Fruit fly (Drosophila melanogaster) S2 (cell line): Measurements from ENCODE around the gene CG14811.

Experiments used
- CG8478 ChIP-seq: fragments of >200 bp; optimal IDR thresholded peaks from 2 replicates; lab custom pipeline; 2018
- CTCF ChIP-seq, 2 experiments: fragments of >200 bp; optimal IDR thresholded peaks; 2 replicates each; lab custom pipeline; 2018

CG14811 gene

DNA sequence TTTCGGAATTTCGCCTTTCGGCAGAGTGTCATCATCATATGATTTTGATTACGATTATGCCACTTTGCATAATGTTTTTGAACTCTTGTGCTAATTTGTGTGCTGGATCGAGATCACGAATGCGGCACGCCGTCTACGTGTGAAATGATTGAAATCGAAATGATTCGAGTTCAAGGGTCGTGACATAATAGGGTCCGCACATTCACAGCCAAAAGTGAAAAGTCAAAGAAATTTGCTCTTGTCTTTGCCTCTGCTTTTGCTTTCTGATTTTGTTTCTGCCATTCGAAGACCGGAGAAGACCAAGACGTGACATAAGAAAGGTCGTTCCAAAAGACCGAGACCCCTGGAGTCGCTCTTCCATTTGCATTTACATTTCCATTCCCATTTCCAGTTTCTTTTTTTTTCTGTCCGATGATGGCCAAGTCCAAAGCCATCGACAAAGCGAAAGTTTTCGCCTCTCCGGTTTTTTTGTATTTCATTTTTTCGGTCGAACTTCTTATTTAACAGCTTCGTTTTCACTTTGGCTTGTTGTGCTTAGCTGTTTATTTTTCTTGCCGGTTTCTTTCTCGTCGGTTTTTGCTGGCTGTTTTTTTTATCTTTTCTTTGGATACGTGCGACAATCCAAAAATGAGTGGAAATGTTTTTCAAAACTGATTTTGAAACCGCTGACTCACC, 12.7 kb upstream of the CG14811 start:
- TF ChIP-seq CG8478 (no peak), CTCF (optimal IDR thresholded peaks at IDR 0.05; lab: Kevin White, UChicago) (no peak)

DNA sequence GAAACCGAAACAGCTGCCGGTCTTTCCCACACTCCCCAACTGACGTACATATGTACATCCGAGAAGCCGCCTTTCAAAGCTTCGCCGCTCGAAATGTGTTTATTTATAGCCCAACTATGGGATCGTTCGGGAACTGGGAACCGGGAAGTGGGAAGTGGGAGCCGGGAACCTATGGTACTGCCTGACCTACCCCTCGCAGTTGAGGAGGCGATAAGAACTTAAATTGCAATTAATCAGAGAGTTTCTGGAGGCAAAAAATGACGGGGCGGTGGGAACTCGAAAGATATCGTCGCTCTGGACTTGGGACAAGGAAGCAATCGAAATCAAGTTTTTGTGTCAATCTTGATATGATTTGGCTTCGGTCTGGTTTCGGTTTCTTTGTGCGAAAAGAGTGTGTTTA, 10.5 kb upstream of the CG14811 start:
- no peak for TF ChIP-seq CG8478
- TF ChIP-seq CTCF (optimal IDR thresholded peaks at IDR 0.05; lab: Kevin White, UChicago): no peak

DNA sequence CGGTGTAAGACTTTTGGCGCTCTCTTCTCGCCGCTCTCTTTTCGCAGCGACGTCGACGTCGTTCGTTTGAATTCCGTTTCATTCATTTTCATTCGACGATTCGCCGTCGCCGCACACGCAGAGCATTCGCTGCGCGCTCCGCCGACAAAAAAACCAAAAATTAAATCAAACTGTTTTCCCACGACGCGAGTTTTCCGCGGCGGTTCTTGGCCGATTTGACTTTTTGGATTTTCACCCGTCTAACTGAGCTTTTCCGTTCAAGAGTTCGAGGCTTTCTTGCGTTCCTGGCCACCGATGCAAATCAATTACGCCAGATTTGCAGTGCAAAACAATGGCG, 9.0 kb upstream of the CG14811 start:
- TF ChIP-seq CG8478 (no peak), CTCF (optimal IDR thresholded peaks at IDR 0.05; lab: Kevin White, UChicago) (no peak)

DNA sequence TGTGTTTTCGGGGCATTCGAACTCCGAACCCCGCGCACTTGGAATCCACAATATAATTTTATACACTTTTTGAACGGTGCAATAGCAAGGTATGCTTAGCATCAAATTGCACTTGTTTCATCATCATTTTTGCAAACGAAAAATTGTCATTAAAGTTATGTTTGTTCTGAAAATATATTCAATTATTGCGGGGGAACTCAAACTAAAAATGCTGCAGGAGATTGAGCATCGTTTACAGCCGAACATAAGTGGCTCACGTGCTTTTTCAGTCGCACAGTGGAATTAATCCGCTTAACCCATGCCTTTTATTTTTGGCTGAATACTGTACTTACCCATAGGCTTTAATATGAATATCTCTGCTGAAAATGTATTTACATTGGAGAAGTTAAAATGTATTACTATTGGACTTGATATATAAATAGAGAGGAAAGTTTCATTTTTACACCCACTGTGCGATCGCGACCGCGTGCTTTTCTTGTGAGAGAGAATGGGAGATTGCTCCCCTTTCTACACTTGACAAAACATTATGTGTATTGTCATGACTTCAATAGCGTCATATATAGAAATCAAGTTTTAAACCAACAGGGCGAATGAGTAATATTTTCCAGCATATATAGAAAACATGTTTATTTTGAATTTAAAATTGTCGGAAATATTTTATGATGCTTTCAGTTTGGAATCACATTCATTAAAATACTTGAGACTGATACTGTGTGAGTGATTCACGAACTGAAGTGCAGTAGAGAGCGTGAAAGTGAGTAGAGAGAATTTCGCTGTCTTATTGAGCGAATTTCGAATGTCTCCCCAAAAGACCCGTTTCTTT, 8.4 kb upstream of the CG14811 start:
- no peak for TF ChIP-seq CG8478
- no peak for TF ChIP-seq CTCF (optimal IDR thresholded peaks at IDR 0.05; lab: Kevin White, UChicago)

DNA sequence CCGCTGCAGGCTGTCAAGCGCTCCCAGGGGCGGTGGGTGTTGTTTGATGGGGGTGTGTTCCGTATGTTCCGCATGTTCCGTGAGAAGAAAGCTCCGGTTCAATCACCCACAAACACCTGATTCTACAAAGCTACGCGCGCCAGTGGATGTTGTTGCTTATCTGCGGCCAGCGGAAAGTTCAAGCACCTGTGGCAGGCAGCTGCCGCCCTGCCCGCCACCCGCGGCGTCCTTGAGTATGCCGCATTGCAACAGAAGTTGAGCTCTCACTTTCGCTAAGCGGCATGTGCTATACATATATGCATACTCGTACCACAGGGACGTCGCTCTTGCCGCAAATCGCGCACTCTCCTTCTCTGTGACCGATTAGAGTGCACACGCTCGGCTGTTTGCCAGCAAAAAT, 5.9 kb upstream of the CG14811 start:
- TF ChIP-seq CTCF (optimal IDR thresholded peaks at IDR 0.05; lab: Kevin White, UChicago): no peak
- no peak for TF ChIP-seq CG8478

DNA sequence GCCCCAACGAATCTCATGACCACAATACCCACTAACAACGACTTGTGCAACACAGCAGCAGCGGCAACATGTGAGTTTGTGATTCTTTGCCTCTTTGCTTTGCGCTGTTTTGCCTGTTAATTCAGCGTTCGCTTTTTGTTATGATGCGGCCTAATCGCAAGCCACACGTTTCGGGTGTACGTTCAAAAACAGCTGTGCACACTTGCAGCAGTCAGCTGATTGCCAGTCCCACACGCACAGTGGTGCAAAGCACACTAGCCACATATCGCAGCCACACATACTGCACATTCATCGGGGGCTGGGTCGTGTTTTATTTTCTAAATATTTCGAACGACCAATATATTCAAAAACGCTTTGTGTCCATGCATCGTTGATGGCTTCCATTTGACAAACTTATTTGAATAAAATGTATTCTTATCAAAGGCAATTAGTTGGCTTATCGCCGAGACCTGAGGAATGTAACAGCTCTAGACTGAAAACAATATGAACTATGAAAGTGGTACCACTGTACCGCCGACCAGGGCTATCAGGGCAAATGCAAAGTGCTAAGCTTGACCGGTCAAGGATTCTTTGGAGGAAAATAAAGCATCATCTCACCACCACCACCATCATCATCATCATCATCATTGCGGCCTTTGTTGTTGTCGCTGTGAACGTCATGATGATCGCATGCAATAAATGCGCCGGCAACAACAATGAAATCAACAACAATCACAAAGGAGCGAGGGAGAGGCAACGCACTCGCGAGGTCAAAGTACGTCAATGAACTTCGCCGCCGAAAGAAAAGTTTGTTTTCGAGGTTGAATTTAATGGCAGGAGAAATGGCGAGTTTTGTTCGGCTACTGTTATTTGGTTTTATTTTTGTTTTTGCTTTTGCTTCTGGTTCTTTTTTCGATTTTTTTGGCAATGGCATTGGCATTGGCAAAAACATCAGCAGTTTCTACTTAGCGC, 4.0 kb upstream of the CG14811 start:
- TF ChIP-seq CTCF (optimal IDR thresholded peaks at IDR 0.05; lab: Kevin White, UChicago): no peak
- no peak for TF ChIP-seq CG8478

DNA sequence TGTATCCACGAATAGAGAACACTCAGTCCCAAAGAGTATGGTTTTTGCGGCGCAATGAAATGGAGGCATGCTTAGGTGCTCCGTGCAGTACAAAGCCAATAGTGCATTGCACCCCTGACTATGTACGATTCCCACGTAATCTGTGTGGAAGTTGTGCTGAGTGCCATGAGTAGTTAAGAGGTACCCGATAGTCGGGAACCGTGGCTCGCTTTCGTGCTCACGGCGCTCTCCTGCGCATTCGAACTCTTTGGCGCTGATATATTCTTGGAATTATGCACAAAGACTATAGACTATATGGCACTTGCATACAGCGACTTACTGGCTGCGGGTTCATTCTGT, 2.4 kb upstream of the CG14811 start:
- TF ChIP-seq CTCF (optimal IDR thresholded peaks at IDR 0.05; lab: Kevin White, UChicago): no peak
- TF ChIP-seq CG8478: no peak

DNA sequence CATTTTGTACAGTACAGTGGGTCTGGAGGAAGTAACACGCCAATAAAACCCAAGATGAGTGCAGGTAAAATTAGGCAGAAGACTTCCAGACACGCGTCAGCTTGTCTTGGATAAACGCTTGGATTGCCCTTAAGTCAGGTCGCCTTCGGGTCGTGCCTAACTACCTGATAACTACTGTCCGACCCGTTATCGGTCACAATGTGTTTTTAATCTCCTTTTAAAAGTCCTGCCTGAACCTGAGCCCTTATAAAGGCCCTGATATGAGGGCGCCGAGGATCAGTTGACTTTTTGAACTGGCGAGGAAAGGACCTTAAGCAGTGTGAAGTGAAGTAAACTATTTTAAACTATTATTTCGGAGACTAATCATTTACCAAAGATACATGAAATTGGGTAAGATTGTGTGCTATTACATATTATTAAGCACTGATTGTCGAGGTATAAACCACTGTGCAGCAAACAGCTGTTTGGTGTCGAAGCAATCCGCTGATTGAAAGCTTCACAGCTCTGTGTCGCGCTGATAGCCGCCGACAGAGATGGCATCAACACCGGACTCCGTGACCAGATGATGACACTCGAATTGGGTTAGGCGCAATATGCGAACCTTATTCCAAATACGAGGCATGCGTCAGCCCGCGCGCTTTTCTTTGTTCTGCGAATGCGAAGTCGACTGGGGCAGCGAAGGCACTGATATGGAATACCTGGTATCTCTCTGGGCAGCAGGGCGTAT, 1.9 kb upstream of the CG14811 start:
- TF ChIP-seq CG8478 (no peak), CTCF (optimal IDR thresholded peaks at IDR 0.05; lab: Kevin White, UChicago) (no peak)

DNA sequence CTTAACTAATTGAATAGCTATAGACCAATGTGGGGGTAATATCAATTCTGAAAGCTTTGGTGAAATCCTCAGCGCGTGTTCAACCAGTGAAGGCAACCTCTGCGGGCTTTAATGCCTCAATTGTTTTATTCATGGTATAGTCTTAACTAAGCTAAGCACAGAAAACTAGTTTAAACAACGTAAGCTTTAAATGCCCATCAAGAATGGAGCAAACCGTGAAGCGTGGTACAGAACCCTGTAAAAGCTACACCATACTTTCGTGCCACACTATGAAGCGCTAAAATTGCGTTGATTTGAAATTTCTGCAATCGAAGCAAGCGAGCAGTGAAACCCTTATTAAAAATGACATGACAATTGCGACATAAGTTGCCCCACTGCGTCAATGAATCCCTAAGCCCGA, 1.1 kb downstream of the CG14811 start:
- no peak for TF ChIP-seq CG8478
- TF ChIP-seq CTCF (optimal IDR thresholded peaks at IDR 0.05; lab: Kevin White, UChicago): no peak

DNA sequence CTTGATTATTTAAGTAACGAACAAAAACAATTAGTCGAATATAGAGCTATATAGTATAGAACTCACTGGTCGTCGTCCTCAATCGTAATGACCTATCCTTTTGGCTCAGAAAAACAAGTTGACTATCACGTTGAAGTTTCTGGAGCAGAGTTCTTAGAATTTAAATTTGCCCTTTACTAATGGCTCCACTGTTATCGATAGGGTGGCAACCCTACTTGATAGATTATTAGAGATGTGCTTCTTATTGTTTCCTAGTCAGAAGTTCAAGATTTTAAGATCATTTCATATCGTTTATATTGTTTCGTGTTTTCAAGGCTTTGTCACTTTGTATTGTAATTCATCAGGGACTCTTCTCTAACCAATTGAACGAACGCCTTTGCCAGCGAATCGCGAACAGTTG, 1.9 kb downstream of the CG14811 start, which contains the start of gene CG14810:
CG14810 (minus strand) TSS at position 101 of the 400 bp plus-strand sequence.
- TF ChIP-seq CG8478: no peak
- no peak for TF ChIP-seq CTCF (optimal IDR thresholded peaks at IDR 0.05; lab: Kevin White, UChicago)

DNA sequence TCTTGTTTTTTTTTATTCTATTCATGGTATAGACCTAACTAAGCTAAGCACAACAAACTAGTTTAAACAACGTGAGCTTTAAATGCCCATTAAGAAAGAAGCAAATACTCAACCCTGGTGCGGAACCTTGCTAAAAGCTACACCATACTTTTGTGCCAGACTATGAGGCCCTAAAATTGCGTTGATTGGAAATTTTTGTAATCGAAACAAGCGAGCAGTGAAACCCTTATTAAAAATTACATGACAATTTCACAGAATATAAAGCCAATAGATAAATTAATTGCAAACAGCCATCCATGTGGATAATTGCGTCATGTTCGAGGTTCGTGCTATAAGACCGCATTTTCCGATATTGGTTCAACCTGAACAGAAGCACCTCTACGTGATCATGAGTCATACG, 3.2 kb downstream of the CG14811 start:
- TF ChIP-seq CTCF (optimal IDR thresholded peaks at IDR 0.05; lab: Kevin White, UChicago): peak in 1 of 2 experiments; percentile 12
- TF ChIP-seq CG8478: no peak

DNA sequence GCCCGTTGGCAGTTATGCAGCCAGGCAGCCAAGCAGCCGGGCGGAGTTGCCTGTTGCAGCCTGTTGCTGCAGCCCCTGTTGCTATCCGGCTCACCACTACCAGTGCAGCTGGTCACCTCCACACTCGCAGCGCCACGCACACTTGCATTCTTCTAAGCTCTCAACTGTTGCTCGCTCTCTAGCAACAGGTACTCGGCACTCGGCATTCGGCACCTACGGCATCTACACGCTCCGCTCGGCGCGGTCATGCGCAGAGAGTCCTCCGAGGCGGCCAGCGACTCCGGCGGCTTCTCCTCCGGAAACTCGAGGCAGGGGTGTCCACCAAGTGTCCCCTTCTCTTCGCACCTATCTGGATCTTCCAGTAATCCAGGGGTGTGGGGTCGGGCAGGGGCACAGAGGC, 11.0 kb downstream of the CG14811 start:
- TF ChIP-seq CG8478 (no peak), CTCF (optimal IDR thresholded peaks at IDR 0.05; lab: Kevin White, UChicago) (no peak)

DNA sequence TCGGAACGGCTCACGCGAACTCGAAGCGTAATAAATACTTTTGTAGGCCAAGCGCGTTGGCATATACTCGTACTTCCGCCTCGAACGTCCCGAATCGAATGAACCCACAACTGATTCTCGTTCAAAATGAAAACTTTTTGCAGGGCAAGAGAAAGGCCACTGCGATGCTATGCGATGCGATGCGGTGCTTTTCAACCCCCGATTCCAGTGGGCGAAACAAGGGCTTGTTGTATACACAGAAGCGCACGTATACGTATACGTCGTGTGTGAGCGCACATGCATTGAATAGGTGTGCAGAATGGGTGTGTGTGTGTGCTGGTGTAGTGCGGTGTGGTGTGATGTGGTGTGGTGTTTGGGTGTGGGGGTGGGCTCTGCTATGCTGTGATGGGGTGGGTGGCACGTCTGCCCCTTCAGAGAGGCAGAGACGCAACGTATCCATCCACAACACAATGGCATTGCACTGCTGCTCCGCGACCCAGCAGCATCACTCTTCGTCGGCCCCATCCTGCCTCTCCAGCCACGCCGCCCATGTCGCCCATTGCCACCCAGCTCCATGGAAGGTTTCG, 28.3 kb downstream of the CG14811 start:
- TF ChIP-seq CG8478 (no peak), CTCF (optimal IDR thresholded peaks at IDR 0.05; lab: Kevin White, UChicago) (no peak)

DNA sequence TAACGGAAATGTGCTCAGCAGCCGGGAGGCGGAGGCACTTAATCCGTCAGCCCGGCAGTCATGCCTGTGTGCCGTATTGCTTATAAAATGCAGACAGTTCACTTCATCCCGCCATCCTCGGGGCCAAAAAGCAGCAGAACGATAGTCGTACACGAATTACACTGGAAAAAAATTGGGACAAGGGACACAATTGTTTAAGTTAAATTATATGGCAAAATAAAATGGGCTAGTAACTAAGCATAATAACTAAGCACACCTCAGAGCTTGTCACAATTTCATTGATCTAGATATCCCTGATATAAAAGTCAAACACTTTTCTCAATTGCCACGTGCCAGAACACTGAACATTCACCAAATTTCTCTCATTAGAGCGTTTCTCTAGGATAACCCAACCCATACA, 32.9 kb downstream of the CG14811 start, which contains the start of gene CG32806:
CG32806 (plus strand) TSS at position 301 of the 400 bp plus-strand sequence.
- no peak for TF ChIP-seq CG8478
- no peak for TF ChIP-seq CTCF (optimal IDR thresholded peaks at IDR 0.05; lab: Kevin White, UChicago)
